Fruit fly (Drosophila melanogaster) whole organism, prepupa: Measurements from ENCODE around the gene Hex-t2.
A peak's percentile ranks its signal among the peaks of the same experiment; 100 is the strongest.

Source experiments
- CG4318 ChIP-seq: fragments of 200-800 bp; sonication (Bioruptor generic); optimal IDR thresholded peaks from 3 replicates; lab custom pipeline; 2017; ENCODE audit warnings: missing biosample characterization, mild to moderate bottlenecking, missing genetic modification characterization
- CG6854 ChIP-seq: fragments of 200-800 bp; sonication (Bioruptor generic); optimal IDR thresholded peaks from 2 replicates; lab custom pipeline; 2017; ENCODE audit warnings: missing biosample characterization, mild to moderate bottlenecking, missing genetic modification characterization
- CG8119 ChIP-seq: fragments of 200-800 bp; sonication (Bioruptor generic); IDR thresholded peaks from 3 replicates; pipeline ENCODE4 v1.3.6; 2022; ENCODE audit warnings: missing biosample characterization, missing genetic modification characterization
- Eip93F ChIP-seq: fragments of 200-800 bp; sonication (Bioruptor generic); optimal IDR thresholded peaks from 2 replicates; lab custom pipeline; 2016; ENCODE audit warnings: missing biosample characterization, mild to moderate bottlenecking, missing genetic modification characterization
- OdsH ChIP-seq: fragments of 200-800 bp; sonication (Bioruptor generic); optimal IDR thresholded peaks from 3 replicates; lab custom pipeline; 2016; ENCODE audit warnings: missing biosample characterization, missing genetic modification characterization
- Sox14 ChIP-seq: fragments of 200-800 bp; sonication (Bioruptor generic); optimal IDR thresholded peaks from 3 replicates; lab custom pipeline; 2016; ENCODE audit warnings: missing biosample characterization, missing genetic modification characterization
- eg ChIP-seq: fragments of 200-800 bp; sonication (Bioruptor generic); IDR thresholded peaks from 3 replicates; pipeline ENCODE4 v1.3.6; 2022; ENCODE audit warnings: missing biosample characterization, missing genetic modification characterization
- lz ChIP-seq: fragments of 200-800 bp; sonication (Bioruptor generic); optimal IDR thresholded peaks from 3 replicates; lab custom pipeline; 2016; ENCODE audit warnings: missing biosample characterization, missing genetic modification characterization

DNA sequence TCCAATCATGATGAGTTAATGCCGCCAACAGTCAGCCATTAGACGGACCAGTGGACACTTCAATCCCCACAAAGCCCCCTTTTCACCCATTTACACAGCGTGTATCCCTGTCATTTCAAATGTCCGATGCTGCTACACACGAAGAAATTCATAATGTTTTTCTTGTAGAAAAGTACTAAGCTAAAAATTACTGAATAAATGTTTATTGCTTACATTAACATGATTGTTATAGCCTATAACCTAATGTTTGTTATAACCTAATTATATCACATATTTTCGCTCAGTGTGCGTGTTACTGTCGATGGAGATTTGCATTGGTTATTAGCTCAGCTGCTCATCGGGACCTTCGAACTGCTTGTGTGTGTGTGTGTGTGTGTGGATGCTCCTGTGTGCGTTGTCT lies 13.9 kb upstream of the Hex-t2 start:
- TF ChIP-seq Sox14 (GFP tag; lab: Kevin White, UChicago) (peak; percentile 46), CG6854 (no peak), Eip93F (GFP tag; lab: Kevin White, UChicago) (no peak), lz (GFP tag; lab: Kevin White, UChicago) (peak; percentile 52), eg (GFP tag; lab: Robert Waterston, UW) (peak; percentile 82), CG4318 (GFP tag; lab: Kevin White, UChicago) (peak; percentile 23), CG8119 (GFP tag; lab: Robert Waterston, UW) (peak; percentile 63; the same call in 2 of the 3 replicates), OdsH (GFP tag; lab: Kevin White, UChicago) (peak; percentile 57)
